Fruit fly (Drosophila melanogaster): ENCODE results near the gene CG10513.

dm6 chr3R:25232271-25232989 lies 44.6 kb downstream of the CG10513 start, which contains the start of gene Cad96Cb:
- TF ChIP-seq Myc (optimal IDR thresholded peaks at IDR 0.05) (no peak), psq (optimal IDR thresholded peaks at IDR 0.05) (no peak)
